Fruit fly (Drosophila melanogaster) whole organism, pupa: ENCODE results near the gene ZC3H3.

ENCODE experiments used
- CG10348 ChIP-seq: fragments of 200-800 bp; sonication (Bioruptor generic); IDR thresholded peaks from 2 replicates; pipeline ENCODE4 v1.3.6; 2022; ENCODE audit warnings: missing biosample characterization, missing genetic modification characterization
- CG14655 ChIP-seq: fragments of 200-800 bp; sonication (Bioruptor generic); optimal IDR thresholded peaks from 3 replicates; lab custom pipeline; 2017; ENCODE audit warnings: mild to moderate bottlenecking, missing biosample characterization, missing genetic modification reagents, missing genetic modification characterization
- CG17806 ChIP-seq: fragments of 200-800 bp; sonication (Bioruptor generic); optimal IDR thresholded peaks from 2 replicates; lab custom pipeline; 2018; ENCODE audit warnings: missing biosample characterization, mild to moderate bottlenecking, missing genetic modification characterization, moderate library complexity
- CG8159 ChIP-seq: fragments of 200-800 bp; sonication (Bioruptor generic); optimal IDR thresholded peaks from 3 replicates; lab custom pipeline; 2018; ENCODE audit warnings: missing biosample characterization, mild to moderate bottlenecking, missing genetic modification characterization, moderate library complexity
- CG9948 ChIP-seq: fragments of 200-800 bp; sonication (Bioruptor generic); optimal IDR thresholded peaks from 2 replicates; lab custom pipeline; 2018; ENCODE audit warnings: missing biosample characterization, mild to moderate bottlenecking, missing genetic modification characterization, moderate library complexity
- D1 ChIP-seq: fragments of 200-800 bp; sonication (Bioruptor generic); optimal IDR thresholded peaks from 2 replicates; lab custom pipeline; 2018; ENCODE audit warnings: missing biosample characterization, mild to moderate bottlenecking, missing genetic modification characterization, moderate library complexity
- EcR ChIP-seq: fragments of 200-800 bp; sonication (Bioruptor generic); optimal IDR thresholded peaks from 3 replicates; lab custom pipeline; 2019; ENCODE audit warnings: missing biosample characterization, missing genetic modification characterization, mild to moderate bottlenecking, moderate library complexity, missing genetic modification reagents
- Ets98B ChIP-seq: fragments of 200-800 bp; sonication (Bioruptor generic); IDR thresholded peaks from 2 replicates; pipeline ENCODE4 v1.3.6; 2022; ENCODE audit warnings: missing biosample characterization, missing genetic modification characterization
- Pif1A ChIP-seq: fragments of 200-800 bp; sonication (Bioruptor generic); optimal IDR thresholded peaks from 3 replicates; lab custom pipeline; 2016; ENCODE audit warnings: missing biosample characterization, missing genetic modification characterization
- Snoo ChIP-seq: fragments of 200-800 bp; sonication (Bioruptor generic); optimal IDR thresholded peaks from 3 replicates; lab custom pipeline; 2017; ENCODE audit warnings: missing biosample characterization, mild to moderate bottlenecking, missing genetic modification characterization, inconsistent platforms
- fd96Ca ChIP-seq: fragments of 200-800 bp; sonication (Bioruptor generic); IDR thresholded peaks from 3 replicates; pipeline ENCODE4 v1.3.6; 2022; ENCODE audit warnings: missing biosample characterization, missing genetic modification characterization
- gl ChIP-seq: fragments of 200-800 bp; sonication (Bioruptor generic); optimal IDR thresholded peaks from 2 replicates; lab custom pipeline; 2018; ENCODE audit warnings: missing biosample characterization, mild to moderate bottlenecking, missing genetic modification characterization
- rn ChIP-seq: fragments of 200-800 bp; sonication (Bioruptor generic); IDR thresholded peaks from 2 replicates; pipeline ENCODE4 v1.3.6; 2022; ENCODE audit warnings: missing biosample characterization, missing genetic modification characterization

DNA sequence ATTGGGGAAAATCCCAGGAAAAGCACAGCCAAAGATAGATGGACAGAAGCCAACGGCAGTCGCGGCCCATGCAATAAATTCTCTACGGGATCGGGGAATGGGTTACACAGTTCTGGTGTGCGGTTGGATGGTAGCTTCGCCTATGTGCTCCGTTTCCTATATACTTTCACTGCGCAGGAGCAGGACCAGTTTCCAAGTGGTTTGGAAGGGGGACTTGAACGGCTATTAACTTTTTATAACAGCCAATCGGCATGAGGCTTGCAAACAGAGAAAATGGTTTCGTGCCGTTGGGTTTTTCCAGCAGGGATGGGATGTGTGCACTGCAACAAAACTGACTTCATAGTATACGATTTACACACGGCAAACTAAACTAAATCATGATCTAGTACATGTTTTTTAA lies 28.8 kb upstream of the ZC3H3 start:
- no peak for TF ChIP-seq CG14655
- TF ChIP-seq fd96Ca: no peak
- no peak for TF ChIP-seq CG8159
- no peak for TF ChIP-seq CG10348 (GFP tag; lab: Robert Waterston, UW)
- TF ChIP-seq Ets98B: no peak
- no peak for TF ChIP-seq rn
- TF ChIP-seq Snoo (tag; lab: Kevin White, UChicago): no peak
- no peak for TF ChIP-seq CG9948 (tag; lab: Kevin White, UChicago)
- TF ChIP-seq CG17806 (tag; lab: Kevin White, UChicago): no peak
- no peak for TF ChIP-seq Pif1A (GFP tag; lab: Kevin White, UChicago)
- no peak for TF ChIP-seq D1 (tag; lab: Kevin White, UChicago)
- TF ChIP-seq EcR: no peak
- TF ChIP-seq gl (tag; lab: Kevin White, UChicago): no peak
